Fruit fly (Drosophila melanogaster) whole organism, embryonic: ENCODE results near the gene CG9393.

Experiments used
- Asciz ChIP-seq: fragments of 200-800 bp; sonication (Bioruptor generic); optimal IDR thresholded peaks from 2 replicates; lab custom pipeline; 2017; ENCODE audit warnings: missing biosample characterization, mild to moderate bottlenecking, missing genetic modification characterization, missing genetic modification reagents
- CG10209 ChIP-seq: fragments of 200-800 bp; sonication (Bioruptor generic); optimal IDR thresholded peaks from 3 replicates; lab custom pipeline; 2017; ENCODE audit warnings: missing biosample characterization, mild to moderate bottlenecking, missing genetic modification characterization, missing genetic modification reagents
- CG1024 ChIP-seq: fragments of 200-800 bp; sonication (Bioruptor generic); IDR thresholded peaks from 2 replicates; pipeline ENCODE4 v1.3.6; 2022; ENCODE audit warnings: missing biosample characterization, missing genetic modification characterization
- CG10366 ChIP-seq: fragments of 200-800 bp; sonication (Bioruptor generic); IDR thresholded peaks from 2 replicates; pipeline ENCODE4 v1.3.6; 2022; ENCODE audit warnings: missing biosample characterization, missing genetic modification characterization
- CG11560 ChIP-seq: fragments of 200-800 bp; sonication (Bioruptor generic); IDR thresholded peaks from 3 replicates; pipeline ENCODE4 v1.3.6; 2022; ENCODE audit warnings: missing biosample characterization, missing genetic modification characterization
- CG12071 ChIP-seq: fragments of 200-800 bp; sonication (Bioruptor generic); optimal IDR thresholded peaks from 3 replicates; lab custom pipeline; 2018; ENCODE audit warnings: missing biosample characterization, mild to moderate bottlenecking, missing genetic modification characterization
- CG12155 ChIP-seq: fragments of 200-800 bp; sonication (Bioruptor generic); optimal IDR thresholded peaks from 3 replicates; lab custom pipeline; 2016; ENCODE audit warnings: missing biosample characterization, missing genetic modification characterization
- CG12236 ChIP-seq: fragments of 200-800 bp; sonication (Bioruptor generic); optimal IDR thresholded peaks from 2 replicates; lab custom pipeline; 2016; ENCODE audit warnings: missing biosample characterization, missing genetic modification characterization
- CG12391 ChIP-seq: fragments of 200-800 bp; sonication (Bioruptor generic); optimal IDR thresholded peaks from 3 replicates; lab custom pipeline; 2018; ENCODE audit warnings: missing biosample characterization, mild to moderate bottlenecking, missing genetic modification characterization, moderate library complexity
- CG12659 ChIP-seq: fragments of 200-800 bp; sonication (Bioruptor generic); optimal IDR thresholded peaks from 3 replicates; lab custom pipeline; 2017; ENCODE audit warnings: mild to moderate bottlenecking, missing biosample characterization, missing genetic modification reagents, missing genetic modification characterization
- CG13624 ChIP-seq: fragments of 200-800 bp; sonication (Bioruptor generic); optimal IDR thresholded peaks from 2 replicates; lab custom pipeline; 2016; ENCODE audit warnings: missing biosample characterization, missing genetic modification characterization
- CG16815 ChIP-seq: fragments of 200-800 bp; sonication (Bioruptor generic); optimal IDR thresholded peaks from 3 replicates; lab custom pipeline; 2017; ENCODE audit warnings: missing biosample characterization, mild to moderate bottlenecking, missing genetic modification characterization
- CG17328 ChIP-seq: fragments of 200-800 bp; sonication (Bioruptor generic); IDR thresholded peaks from 2 replicates; pipeline ENCODE4 v1.3.6; 2022; ENCODE audit warnings: missing biosample characterization, missing genetic modification characterization
- CG17802 ChIP-seq: fragments of 200-800 bp; sonication (Bioruptor generic); optimal IDR thresholded peaks from 2 replicates; lab custom pipeline; 2018; ENCODE audit warnings: missing biosample characterization, mild to moderate bottlenecking, missing genetic modification characterization, moderate library complexity
- CG17829 ChIP-seq: fragments of 200-800 bp; optimal IDR thresholded peaks from 2 replicates; lab custom pipeline; 2019; ENCODE audit warnings: missing biosample characterization, mild to moderate bottlenecking, missing genetic modification characterization, moderate library complexity
- CG2120 ChIP-seq: fragments of 200-800 bp; sonication (Bioruptor generic); optimal IDR thresholded peaks from 3 replicates; lab custom pipeline; 2016; ENCODE audit warnings: missing biosample characterization, missing genetic modification characterization
- CG3163 ChIP-seq: fragments of 200-800 bp; sonication (Bioruptor generic); optimal IDR thresholded peaks from 3 replicates; lab custom pipeline; 2016; ENCODE audit warnings: missing biosample characterization, missing genetic modification characterization
- CG3407 ChIP-seq: fragments of 200-800 bp; sonication (Bioruptor generic); optimal IDR thresholded peaks from 2 replicates; lab custom pipeline; 2018; ENCODE audit warnings: missing biosample characterization, mild to moderate bottlenecking, missing genetic modification characterization
- CG3838 ChIP-seq: fragments of 200-800 bp; sonication (Bioruptor generic); optimal IDR thresholded peaks from 3 replicates; lab custom pipeline; 2016; ENCODE audit warnings: missing biosample characterization, missing genetic modification characterization
- CG4617 ChIP-seq: fragments of 200-800 bp; sonication (Bioruptor generic); optimal IDR thresholded peaks from 3 replicates; lab custom pipeline; 2016; ENCODE audit warnings: missing biosample characterization, missing genetic modification characterization, borderline replicate concordance
- CG6654 ChIP-seq: fragments of 200-800 bp; sonication (Bioruptor generic); optimal IDR thresholded peaks from 2 replicates; lab custom pipeline; 2017; ENCODE audit warnings: missing biosample characterization, mild to moderate bottlenecking, missing genetic modification characterization
- CG7928 ChIP-seq: fragments of 200-800 bp; sonication (Bioruptor generic); optimal IDR thresholded peaks from 2 replicates; lab custom pipeline; 2017; ENCODE audit warnings: missing biosample characterization, mild to moderate bottlenecking, missing genetic modification characterization
- CG8089 ChIP-seq: fragments of 200-800 bp; sonication (Bioruptor generic); optimal IDR thresholded peaks from 3 replicates; lab custom pipeline; 2016; ENCODE audit warnings: missing biosample characterization, missing genetic modification characterization
- CG8290 ChIP-seq, 3 experiments: fragments of 200-800 bp; sonication (Bioruptor generic); optimal IDR thresholded peaks; 2 replicates each; lab custom pipeline; 2016 to 2019; ENCODE audit warnings: missing biosample characterization in 3 of 3, missing genetic modification characterization in 3 of 3, mild to moderate bottlenecking in 2 of 3, moderate library complexity in 1 of 3
- E2f1 ChIP-seq: fragments of 200-800 bp; sonication (Bioruptor generic); IDR thresholded peaks from 2 replicates; pipeline ENCODE4 v1.3.6; 2022; ENCODE audit warnings: missing biosample characterization, missing genetic modification characterization
- E2f2 ChIP-seq: fragments of 200-800 bp; sonication (Bioruptor generic); IDR thresholded peaks from 2 replicates; pipeline ENCODE4 v1.3.6; 2022; ENCODE audit warnings: missing biosample characterization, missing genetic modification characterization
- Lhr ChIP-seq: fragments of 200-800 bp; sonication (Bioruptor generic); optimal IDR thresholded peaks from 3 replicates; lab custom pipeline; 2017; ENCODE audit warnings: mild to moderate bottlenecking, missing biosample characterization, missing genetic modification reagents, missing genetic modification characterization
- Mes4 ChIP-seq: fragments of 200-800 bp; sonication (Bioruptor generic); optimal IDR thresholded peaks from 2 replicates; lab custom pipeline; 2016; ENCODE audit warnings: missing biosample characterization, missing genetic modification characterization
- Oaz ChIP-seq: fragments of 200-800 bp; sonication (Bioruptor generic); IDR thresholded peaks from 2 replicates; pipeline ENCODE4 v1.3.6; 2022; ENCODE audit warnings: missing biosample characterization, missing genetic modification characterization
- Optix ChIP-seq: fragments of 200-800 bp; sonication (Bioruptor generic); IDR thresholded peaks from 3 replicates; pipeline ENCODE4 v1.3.6; 2022; ENCODE audit warnings: missing biosample characterization, missing genetic modification characterization
- Sry-β ChIP-seq: fragments of 200-800 bp; sonication (Bioruptor generic); optimal IDR thresholded peaks from 2 replicates; lab custom pipeline; 2018; ENCODE audit warnings: missing biosample characterization, mild to moderate bottlenecking, missing genetic modification characterization, moderate library complexity
- Sry-δ ChIP-seq: fragments of 200-800 bp; sonication (Bioruptor generic); optimal IDR thresholded peaks from 2 replicates; lab custom pipeline; 2016; ENCODE audit warnings: missing biosample characterization, missing genetic modification characterization
- Vsx1 ChIP-seq: fragments of 200-800 bp; sonication (Bioruptor generic); optimal IDR thresholded peaks from 2 replicates; lab custom pipeline; 2017; ENCODE audit warnings: missing biosample characterization, mild to moderate bottlenecking, missing genetic modification characterization, missing genetic modification reagents
- ap ChIP-seq: fragments of 200-800 bp; sonication (Bioruptor generic); IDR thresholded peaks from 2 replicates; pipeline ENCODE4 v1.3.6; 2022; ENCODE audit warnings: missing biosample characterization, missing genetic modification characterization
- ase ChIP-seq: fragments of 200-800 bp; sonication (Bioruptor generic); IDR thresholded peaks from 3 replicates; pipeline ENCODE4 v1.3.6; 2022; ENCODE audit warnings: missing biosample characterization, missing genetic modification characterization
- bcd ChIP-seq: fragments of 200-800 bp; sonication (Bioruptor generic); optimal IDR thresholded peaks from 2 replicates; lab custom pipeline; 2017; ENCODE audit warnings: missing biosample characterization, mild to moderate bottlenecking, missing genetic modification characterization
- cwo ChIP-seq: fragments of 200-800 bp; sonication (Bioruptor generic); optimal IDR thresholded peaks from 3 replicates; lab custom pipeline; 2017; ENCODE audit warnings: missing biosample characterization, missing genetic modification characterization, mild to moderate bottlenecking, moderate library complexity, missing genetic modification reagents
- dan ChIP-seq: fragments of 200-800 bp; sonication (Bioruptor generic); IDR thresholded peaks from 2 replicates; pipeline ENCODE4 v1.3.6; 2022; ENCODE audit warnings: missing biosample characterization, missing genetic modification characterization
- dysf ChIP-seq: fragments of 200-800 bp; sonication (Bioruptor generic); IDR thresholded peaks from 3 replicates; pipeline ENCODE4 v1.3.6; 2022; ENCODE audit warnings: missing biosample characterization, missing genetic modification characterization
- emc ChIP-seq: fragments of 200-800 bp; sonication (Bioruptor generic); optimal IDR thresholded peaks from 2 replicates; lab custom pipeline; 2016; ENCODE audit warnings: missing biosample characterization, missing genetic modification characterization
- fu2 ChIP-seq: fragments of 200-800 bp; sonication (Bioruptor generic); optimal IDR thresholded peaks from 2 replicates; lab custom pipeline; 2016; ENCODE audit warnings: missing biosample characterization, missing genetic modification characterization
- hbn ChIP-seq: fragments of 200-800 bp; sonication (Bioruptor generic); IDR thresholded peaks from 2 replicates; pipeline ENCODE4 v1.3.6; 2022; ENCODE audit warnings: missing biosample characterization, missing genetic modification characterization; ENCODE audit not compliant: partially characterized antibody
- insv ChIP-seq, 2 experiments: fragments of 200-800 bp; sonication (Bioruptor generic); optimal IDR thresholded peaks; 3 replicates each; lab custom pipeline; 2016 to 2018; ENCODE audit warnings: missing biosample characterization in 2 of 2, missing genetic modification characterization in 2 of 2
- pita ChIP-seq: fragments of 200-800 bp; sonication (Bioruptor generic); optimal IDR thresholded peaks from 2 replicates; lab custom pipeline; 2017; ENCODE audit warnings: missing biosample characterization, mild to moderate bottlenecking, missing genetic modification characterization
- schlank ChIP-seq: fragments of 200-800 bp; sonication (Bioruptor generic); optimal IDR thresholded peaks from 2 replicates; lab custom pipeline; 2018; ENCODE audit warnings: missing biosample characterization, mild to moderate bottlenecking, missing genetic modification characterization
- shn ChIP-seq: fragments of 200-800 bp; sonication (Bioruptor generic); optimal IDR thresholded peaks from 3 replicates; lab custom pipeline; 2016; ENCODE audit warnings: missing biosample characterization, missing genetic modification characterization
- sim ChIP-seq: fragments of 200-800 bp; sonication (Bioruptor generic); IDR thresholded peaks from 2 replicates; pipeline ENCODE4 v1.3.6; 2022; ENCODE audit warnings: missing biosample characterization, missing genetic modification characterization
- sna ChIP-seq: fragments of 200-800 bp; sonication (Bioruptor generic); IDR thresholded peaks from 2 replicates; pipeline ENCODE4 v1.3.6; 2022; ENCODE audit warnings: missing biosample characterization, missing genetic modification characterization; ENCODE audit not compliant: partially characterized antibody
- toy ChIP-seq: fragments of 200-800 bp; sonication (Bioruptor generic); IDR thresholded peaks from 2 replicates; pipeline ENCODE4 v1.3.6; 2022; ENCODE audit warnings: missing biosample characterization, missing genetic modification characterization
- vfl ChIP-seq: fragments of 200-800 bp; sonication (Bioruptor generic); optimal IDR thresholded peaks from 2 replicates; lab custom pipeline; 2016; ENCODE audit warnings: missing biosample characterization, missing genetic modification characterization
- wor ChIP-seq: fragments of 200-800 bp; sonication (Bioruptor generic); IDR thresholded peaks from 2 replicates; pipeline ENCODE4 v1.3.6; 2022; ENCODE audit warnings: missing biosample characterization, missing genetic modification characterization

CG9393 gene

DNA sequence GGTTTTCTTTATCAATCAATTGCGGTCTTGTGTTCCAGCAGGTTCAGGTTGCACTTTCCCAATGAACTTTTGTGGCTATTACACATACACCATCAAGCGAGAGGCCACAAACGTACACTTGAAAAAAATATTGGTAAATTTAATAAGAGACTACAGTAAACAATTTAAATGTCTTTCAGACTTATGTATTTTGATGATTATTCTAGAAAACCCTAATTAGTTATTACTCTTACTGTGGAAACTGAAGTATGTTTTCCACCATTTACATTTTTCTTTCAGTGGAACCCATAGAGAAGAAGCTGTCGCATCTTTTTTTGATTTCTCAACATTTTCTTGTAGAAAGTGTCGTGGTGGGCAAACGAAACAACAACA is 29.4 kb downstream of the CG9393 start (continued):
- TF ChIP-seq bcd: peak; percentile 82
- peak; percentile 83 for TF ChIP-seq shn (GFP tag; lab: Kevin White, UChicago)
- peak; percentile 78 for TF ChIP-seq CG3838 (GFP tag; lab: Kevin White, UChicago)
- peak; percentile 95 for TF ChIP-seq CG12391 (tag; lab: Kevin White, UChicago)
- peak; percentile 77 for TF ChIP-seq CG6654 (GFP tag; lab: Kevin White, UChicago)
- peak; percentile 91 for TF ChIP-seq Mes4 (GFP tag; lab: Kevin White, UChicago)
- TF ChIP-seq hbn (GFP tag; lab: Robert Waterston, UW): no peak
- peak; percentile 87 for TF ChIP-seq CG12071 (GFP tag; lab: Kevin White, UChicago)
- TF ChIP-seq CG8290 (GFP tag; optimal IDR thresholded peaks at IDR 0.05; lab: Kevin White, UChicago): peak; percentile 77
- peak in 1 of 2 experiments; percentile 66 for TF ChIP-seq CG8290 (tag; optimal IDR thresholded peaks at IDR 0.05; lab: Kevin White, UChicago)
- TF ChIP-seq CG10366: peak; percentile 93
- TF ChIP-seq CG16815 (GFP tag; lab: Kevin White, UChicago): peak; percentile 74
- TF ChIP-seq CG8089 (GFP tag; lab: Kevin White, UChicago): peak; percentile 88
- peak; percentile 71 for TF ChIP-seq E2f2 (GFP tag; lab: Robert Waterston, UW)
- TF ChIP-seq CG3163 (GFP tag; lab: Kevin White, UChicago): peak; percentile 57
- TF ChIP-seq emc (GFP tag; lab: Kevin White, UChicago): peak; percentile 86
- peak; percentile 79 for TF ChIP-seq fu2
- TF ChIP-seq insv (GFP tag; optimal IDR thresholded peaks at IDR 0.05; lab: Kevin White, UChicago): no peak
- peak; percentile 89 for TF ChIP-seq CG2120
- peak; percentile 89 for TF ChIP-seq CG13624 (GFP tag; lab: Kevin White, UChicago)
- TF ChIP-seq vfl (GFP tag; lab: Kevin White, UChicago): peak; percentile 33
- TF ChIP-seq Asciz: peak; percentile 96
- peak; percentile 89 for TF ChIP-seq Lhr (GFP tag; lab: Kevin White, UChicago)
- TF ChIP-seq cwo (GFP tag; lab: Kevin White, UChicago): peak; percentile 68
- TF ChIP-seq Optix (GFP tag; lab: Robert Waterston, UW): peak; percentile 47; the same call in 2 of the 3 replicates
- TF ChIP-seq sim (GFP tag; lab: Robert Waterston, UW): peak; percentile 91
- peak; percentile 89 for TF ChIP-seq CG12155 (GFP tag; lab: Kevin White, UChicago)
- peak; percentile 79 for TF ChIP-seq CG17802 (tag; lab: Kevin White, UChicago)
- TF ChIP-seq Oaz (GFP tag; lab: Robert Waterston, UW): peak; percentile 73
- peak; percentile 95 for TF ChIP-seq CG17328
- peak; percentile 89 for TF ChIP-seq CG12659 (GFP tag; lab: Kevin White, UChicago)
- TF ChIP-seq Vsx1 (GFP tag; lab: Kevin White, UChicago): peak; percentile 72
- peak; percentile 90 for TF ChIP-seq ap (GFP tag; lab: Robert Waterston, UW)
- TF ChIP-seq Sry-δ (GFP tag; lab: Kevin White, UChicago): peak; percentile 64
- peak; percentile 91 for TF ChIP-seq dysf (GFP tag; lab: Robert Waterston, UW)
- TF ChIP-seq CG17829: peak; percentile 95
- peak; percentile 59 for TF ChIP-seq Sry-β (GFP tag; lab: Kevin White, UChicago)
- TF ChIP-seq ase: peak; percentile 93
- TF ChIP-seq CG11560 (tag; lab: Robert Waterston, UW): no peak
- TF ChIP-seq schlank (tag; lab: Kevin White, UChicago): peak; percentile 67
- TF ChIP-seq dan (GFP tag; lab: Robert Waterston, UW): no peak
- TF ChIP-seq toy: peak; percentile 75
- no peak for TF ChIP-seq pita
- peak; percentile 92 for TF ChIP-seq CG1024 (GFP tag; lab: Robert Waterston, UW)
- TF ChIP-seq CG10209 (GFP tag; lab: Kevin White, UChicago): peak; percentile 87
- peak; percentile 93 for TF ChIP-seq wor (GFP tag; lab: Robert Waterston, UW)
- peak; percentile 91 for TF ChIP-seq E2f1 (GFP tag; lab: Robert Waterston, UW)
- TF ChIP-seq sna (GFP tag; lab: Robert Waterston, UW): no peak
- peak; percentile 33 for TF ChIP-seq CG7928
- peak; percentile 89 for TF ChIP-seq CG3407 (GFP tag; lab: Kevin White, UChicago)
- TF ChIP-seq CG12236 (GFP tag; lab: Kevin White, UChicago): peak; percentile 76
- peak; percentile 55 for TF ChIP-seq CG4617
